In the genomic region with DNA sequence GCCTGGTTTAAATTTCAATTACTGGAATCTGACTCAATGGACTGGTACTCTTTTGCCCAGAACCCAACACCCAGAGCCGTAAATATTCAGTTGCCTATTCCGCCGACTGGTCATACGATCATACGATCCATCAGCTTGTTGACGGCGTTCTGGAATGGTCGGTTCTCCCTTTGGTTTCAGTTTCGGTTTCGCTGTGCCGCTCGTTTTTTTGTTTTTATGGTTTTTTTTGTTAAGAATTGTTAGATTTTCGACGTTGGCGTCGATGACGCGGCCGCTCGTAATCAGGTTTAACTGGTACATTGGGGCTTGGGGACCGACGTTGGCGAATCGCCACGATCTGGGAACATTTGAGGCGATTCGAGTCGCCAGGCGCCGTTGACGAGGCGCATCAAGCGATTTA, we compare ENCODE assay signal across 4 fruit fly cellular contexts.
A peak's percentile ranks its signal among the peaks of the same experiment; 100 is the strongest.
TF ChIP-seq lines count a peak whose summit lies in the region.

No protein-coding gene starts in this region.

- no peak for TF ChIP-seq CTCF in whole organism, embryonic (GFP tag; optimal IDR thresholded peaks at IDR 0.05; lab: Kevin White, UChicago)

TF ChIP-seq in whole organism, adult, 20 proteins besides CTCF, POLR2A, EP300 and RAD21:
- TF ChIP-seq CG11617 (GFP tag; optimal IDR thresholded peaks at IDR 0.05; lab: Kevin White, UChicago) (no peak), Mnt (GFP tag; optimal IDR thresholded peaks at IDR 0.05; lab: Kevin White, UChicago) (no peak), ovo (GFP tag; optimal IDR thresholded peaks at IDR 0.05; lab: Kevin White, UChicago) (no peak), cnc (optimal IDR thresholded peaks at IDR 0.05; lab: Kevin White, UChicago) (no peak), pad (GFP tag; optimal IDR thresholded peaks at IDR 0.05; lab: Kevin White, UChicago) (no peak), CG12768 (GFP tag; optimal IDR thresholded peaks at IDR 0.05; lab: Kevin White, UChicago) (peak; percentile 14), CG7045 (GFP tag; optimal IDR thresholded peaks at IDR 0.05; lab: Kevin White, UChicago) (no peak), CG14711 (tag; optimal IDR thresholded peaks at IDR 0.05; lab: Kevin White, UChicago) (no peak), tj (GFP tag; optimal IDR thresholded peaks at IDR 0.05; lab: Kevin White, UChicago) (peak; percentile 36)

TF ChIP-seq in whole organism, embryonic, 481 proteins besides CTCF, POLR2A, EP300 and RAD21 (continues in another document):
- TF ChIP-seq odd (GFP tag; optimal IDR thresholded peaks at IDR 0.05; lab: Kevin White, UChicago) (no peak), pan (optimal IDR thresholded peaks at IDR 0.05; lab: Kevin White, UChicago) (no peak), pan (GFP tag; optimal IDR thresholded peaks at IDR 0.05 in 1 of 2, IDR thresholded peaks at IDR 0.05 in 1 of 2) (no peak), CG32532 (GFP tag; IDR thresholded peaks at IDR 0.05; lab: Robert Waterston, UW) (peak; percentile 36; the same call in 1 of the 2 replicates), Deaf1 (tag; optimal IDR thresholded peaks at IDR 0.05; lab: Kevin White, UChicago) (peak; percentile 31), cwo (GFP tag; optimal IDR thresholded peaks at IDR 0.05; lab: Kevin White, UChicago) (peak; percentile 3), nom (GFP tag; optimal IDR thresholded peaks at IDR 0.05; lab: Kevin White, UChicago) (peak; percentile 28), Opbp (GFP tag; IDR thresholded peaks at IDR 0.05; lab: Robert Waterston, UW; ENCODE audit: partially characterized antibody) (no peak), CG33557 (GFP tag; optimal IDR thresholded peaks at IDR 0.05; lab: Kevin White, UChicago) (no peak), abd-A (tag; optimal IDR thresholded peaks at IDR 0.05; lab: Kevin White, UChicago) (peak; percentile 15), CG2199 (GFP tag; IDR thresholded peaks at IDR 0.05; lab: Robert Waterston, UW) (0 out of 3 replicates have a peak, but pooled peaks have one; percentile 12), Dll (GFP tag; IDR thresholded peaks at IDR 0.05; lab: Robert Waterston, UW; ENCODE audit: partially characterized antibody) (no peak), ap (GFP tag; IDR thresholded peaks at IDR 0.05; lab: Robert Waterston, UW) (no peak), Adf1 (GFP tag; IDR thresholded peaks at IDR 0.05; lab: Robert Waterston, UW) (peak; percentile 29; the same call in 1 of the 2 replicates), Vsx1 (GFP tag; optimal IDR thresholded peaks at IDR 0.05; lab: Kevin White, UChicago) (no peak), chinmo (GFP tag; IDR thresholded peaks at IDR 0.05; lab: Robert Waterston, UW; ENCODE audit: partially characterized antibody) (peak; percentile 78; the same call in 2 of the 4 replicates), ind (GFP tag; optimal IDR thresholded peaks at IDR 0.05; lab: Kevin White, UChicago) (no peak), Nf-YC (tag; optimal IDR thresholded peaks at IDR 0.05; lab: Kevin White, UChicago) (no peak), tap (tag; optimal IDR thresholded peaks at IDR 0.05; lab: Kevin White, UChicago) (no peak), CG2889 (GFP tag; IDR thresholded peaks at IDR 0.05; lab: Robert Waterston, UW) (no peak), CG10543 (GFP tag; optimal IDR thresholded peaks at IDR 0.05; lab: Kevin White, UChicago) (peak; percentile 64), nau (GFP tag; optimal IDR thresholded peaks at IDR 0.05; lab: Kevin White, UChicago) (no peak), CG4707 (GFP tag; optimal IDR thresholded peaks at IDR 0.05; lab: Kevin White, UChicago) (no peak), pfk (GFP tag; optimal IDR thresholded peaks at IDR 0.05; lab: Kevin White, UChicago) (peak; percentile 21)

TF ChIP-seq in whole organism, pupa, 21 proteins besides CTCF, POLR2A, EP300 and RAD21:
- no peak for TF ChIP-seq CG32121 (GFP tag; IDR thresholded peaks at IDR 0.05; lab: Robert Waterston, UW)
- 0 out of 3 replicates have a peak, but pooled peaks have one; percentile 47 for TF ChIP-seq CG4496 (GFP tag; IDR thresholded peaks at IDR 0.05; lab: Robert Waterston, UW)

TF ChIP-seq in whole organism, wandering third instar larva, 38 proteins besides CTCF, POLR2A, EP300 and RAD21:
- TF ChIP-seq Dif (GFP tag; optimal IDR thresholded peaks at IDR 0.05; lab: Kevin White, UChicago; ENCODE audit: partially characterized antibody) (peak; percentile 27), Dfd (GFP tag; optimal IDR thresholded peaks at IDR 0.05; lab: Kevin White, UChicago) (no peak)
